Worm (Caenorhabditis elegans): ENCODE measurements around the gene rpn-9.

DNA sequence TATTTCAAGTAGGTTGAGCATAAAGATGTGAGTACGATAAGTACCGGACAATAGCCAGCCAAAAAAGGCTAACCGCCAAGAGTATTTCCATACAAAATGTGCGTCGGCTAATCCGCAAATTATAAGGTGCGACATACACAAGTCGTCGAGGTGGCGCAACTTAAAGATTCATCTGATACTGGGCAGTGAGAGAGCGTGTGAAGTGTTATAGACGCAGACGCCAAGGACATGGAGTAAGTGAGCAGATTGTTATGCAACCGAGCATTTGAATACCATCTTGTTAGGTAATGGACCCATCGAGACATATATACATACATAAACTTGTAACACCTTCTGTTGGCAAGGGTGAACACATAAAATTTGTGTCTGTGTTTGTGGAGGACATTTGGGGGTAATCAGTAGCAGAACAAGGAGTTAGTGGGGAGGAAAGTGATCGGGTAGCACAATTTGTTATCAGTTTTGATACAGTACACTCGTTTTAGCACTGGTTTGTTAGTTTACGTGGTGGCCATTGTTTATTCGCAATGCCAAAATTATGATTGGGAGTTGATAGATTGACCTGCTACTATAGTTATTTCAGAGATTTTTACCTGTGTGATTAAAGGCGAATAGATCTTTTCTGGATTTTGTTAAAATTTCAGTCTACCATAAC lies 46.7 kb upstream of the rpn-9 start:
- no peak for TF ChIP-seq dao-5 (tag; optimal IDR thresholded peaks at IDR 0.05)
- TF ChIP-seq him-1 (tag; optimal IDR thresholded peaks at IDR 0.05): no peak
- TF ChIP-seq W03F9.2 (tag; optimal IDR thresholded peaks at IDR 0.05): no peak
